Fruit fly (Drosophila melanogaster): ENCODE data around the gene Vha68-1.

Gene Vha68-1

DNA sequence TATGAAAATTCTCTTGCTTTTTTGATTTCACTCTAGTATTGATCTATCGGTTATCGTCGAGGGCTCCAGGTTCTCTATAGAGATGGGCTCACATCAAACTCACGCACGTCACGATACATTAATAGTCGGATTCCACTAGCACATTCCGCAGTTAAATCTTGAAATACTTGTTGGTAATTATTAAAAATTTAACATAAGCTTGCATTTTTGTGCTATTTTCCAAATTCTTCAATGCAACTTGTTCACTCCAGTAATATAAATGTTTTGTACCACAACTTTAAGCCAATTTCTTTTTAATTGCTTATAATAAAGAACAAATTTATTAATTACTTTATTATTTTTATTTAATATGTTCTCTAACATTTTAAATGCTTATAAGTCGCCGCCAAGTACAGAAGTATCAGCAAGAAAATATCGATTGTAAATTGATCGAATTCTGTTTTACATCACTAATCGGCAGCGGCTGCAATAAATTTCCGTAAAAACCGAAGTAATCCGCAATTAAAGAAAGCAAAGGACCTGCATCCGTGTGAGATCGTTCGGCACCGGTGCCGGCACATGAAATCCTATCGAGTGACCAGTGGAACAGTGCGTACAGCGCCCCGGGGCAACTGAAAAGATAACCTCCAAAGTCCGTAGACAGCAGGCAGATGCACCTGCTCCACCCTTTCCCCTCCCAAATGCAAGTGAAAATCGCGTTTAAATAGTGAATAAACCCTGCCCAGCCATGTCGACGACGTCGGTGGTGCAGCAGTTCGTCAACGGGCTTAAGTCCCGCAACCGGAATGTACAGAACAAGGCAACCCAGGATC lies at the start of gene Vha68-1, which contains the start of gene mTor (continued):
- TF ChIP-seq Blimp-1 (GFP tag; optimal IDR thresholded peaks at IDR 0.05) (peak; percentile 4), ss (GFP tag; optimal IDR thresholded peaks at IDR 0.05) (no peak), Eip93F (GFP tag; optimal IDR thresholded peaks at IDR 0.05) (no peak), pdm3 (GFP tag; optimal IDR thresholded peaks at IDR 0.05) (peak; percentile 81), CG1621 (tag; optimal IDR thresholded peaks at IDR 0.05) (peak; percentile 57), Lpt (GFP tag; optimal IDR thresholded peaks at IDR 0.05) (no peak), CG9139 (GFP tag; optimal IDR thresholded peaks at IDR 0.05) (no peak), CG8119 (GFP tag; IDR thresholded peaks at IDR 0.05) (no peak; the same call in 2 of the 3 replicates), CG3032 (tag; optimal IDR thresholded peaks at IDR 0.05) (peak; percentile 82)

DNA sequence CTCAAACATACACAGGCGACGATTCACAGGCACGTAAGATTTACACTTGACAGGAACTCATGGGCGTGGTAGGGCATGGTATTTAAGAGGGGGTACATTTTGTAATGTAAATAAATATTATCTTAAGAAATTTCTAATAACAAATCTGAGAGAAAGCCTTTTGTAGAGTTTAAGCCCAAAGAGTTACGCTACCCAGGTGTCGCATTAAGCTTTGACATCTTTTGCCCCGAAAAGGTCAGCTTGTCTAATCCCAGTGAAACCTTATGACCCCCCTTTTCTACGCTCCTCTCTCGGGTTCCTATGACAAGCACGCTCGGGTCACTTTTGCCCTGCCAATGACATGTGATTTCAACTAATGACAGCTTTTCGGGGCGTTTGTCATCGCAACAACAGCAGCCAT lies 45.2 kb upstream of the Vha68-1 start:
- TF ChIP-seq Eip78C (GFP tag) (peak; percentile 55), svp (GFP tag) (peak; percentile 56), CG11294 (GFP tag; IDR thresholded peaks at IDR 0.05) (no peak), CG6792 (GFP tag; optimal IDR thresholded peaks at IDR 0.05) (no peak), eg (GFP tag; IDR thresholded peaks at IDR 0.05) (no peak), Ets96B (tag; optimal IDR thresholded peaks at IDR 0.05) (peak; percentile 22), ss (GFP tag; optimal IDR thresholded peaks at IDR 0.05) (peak in 1 of 2 experiments; percentile 15)

DNA sequence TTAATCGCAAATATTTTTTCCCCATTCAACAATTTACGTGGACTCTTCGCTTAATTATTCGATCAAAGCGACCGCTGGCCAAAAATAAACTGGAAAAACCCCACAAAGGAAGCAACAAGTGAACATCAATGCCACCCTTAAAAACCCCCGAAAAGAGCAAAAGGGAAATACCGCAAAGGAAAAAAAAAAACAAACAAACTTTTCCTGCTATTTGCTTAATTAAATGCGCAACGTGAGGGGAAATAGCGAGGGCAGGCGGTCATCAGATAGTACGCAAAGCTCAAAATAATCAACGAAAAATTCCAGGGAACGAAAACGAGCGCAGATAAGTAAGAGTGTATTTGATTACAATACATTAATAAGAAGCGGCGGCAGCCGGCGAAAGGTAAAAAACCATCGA lies 42.0 kb upstream of the Vha68-1 start:
- TF ChIP-seq pdm3 (GFP tag; optimal IDR thresholded peaks at IDR 0.05) (no peak), svp (GFP tag) (peak; percentile 98)

DNA sequence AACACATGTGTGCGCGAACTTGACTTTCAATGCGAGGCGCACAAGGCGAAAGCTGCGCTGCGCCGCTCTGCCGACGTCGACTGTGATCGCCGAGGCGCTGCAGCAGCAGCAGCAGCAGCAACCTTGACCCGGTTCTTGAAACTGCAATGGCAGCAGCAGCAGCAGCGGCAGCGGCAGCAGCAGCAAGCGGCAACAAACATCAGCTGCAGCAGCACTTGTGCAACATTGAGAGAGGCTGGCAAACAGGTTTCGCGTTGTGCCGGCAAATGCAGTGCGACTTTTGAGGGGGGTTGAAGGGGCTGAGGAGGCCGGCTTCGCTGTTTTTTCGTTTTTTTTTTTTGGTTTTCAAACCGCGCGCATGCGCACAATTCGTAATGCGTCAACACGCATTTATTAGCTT lies 40.2 kb upstream of the Vha68-1 start:
- TF ChIP-seq eg (GFP tag; IDR thresholded peaks at IDR 0.05) (0 out of 3 replicates have a peak, but pooled peaks have one; percentile 20), fkh (GFP tag; optimal IDR thresholded peaks at IDR 0.05) (no peak), Blimp-1 (GFP tag; optimal IDR thresholded peaks at IDR 0.05) (peak; percentile 34), achi (GFP tag; optimal IDR thresholded peaks at IDR 0.05) (no peak), CG11294 (GFP tag; IDR thresholded peaks at IDR 0.05) (0 out of 2 replicates have a peak, but pooled peaks have one; percentile 15), Eip78C (GFP tag) (peak; percentile 63), ss (GFP tag; optimal IDR thresholded peaks at IDR 0.05) (peak in 1 of 2 experiments; percentile 36), dsx (GFP tag; optimal IDR thresholded peaks at IDR 0.05; ENCODE audit: poor library complexity, severe bottlenecking) (peak; percentile 69), CG6163 (GFP tag; IDR thresholded peaks at IDR 0.05) (peak; percentile 55; the same call in 2 of the 3 replicates), Eip75B (GFP tag; optimal IDR thresholded peaks at IDR 0.05) (peak; percentile 84), CG32006 (GFP tag; optimal IDR thresholded peaks at IDR 0.05) (peak; percentile 2)

DNA sequence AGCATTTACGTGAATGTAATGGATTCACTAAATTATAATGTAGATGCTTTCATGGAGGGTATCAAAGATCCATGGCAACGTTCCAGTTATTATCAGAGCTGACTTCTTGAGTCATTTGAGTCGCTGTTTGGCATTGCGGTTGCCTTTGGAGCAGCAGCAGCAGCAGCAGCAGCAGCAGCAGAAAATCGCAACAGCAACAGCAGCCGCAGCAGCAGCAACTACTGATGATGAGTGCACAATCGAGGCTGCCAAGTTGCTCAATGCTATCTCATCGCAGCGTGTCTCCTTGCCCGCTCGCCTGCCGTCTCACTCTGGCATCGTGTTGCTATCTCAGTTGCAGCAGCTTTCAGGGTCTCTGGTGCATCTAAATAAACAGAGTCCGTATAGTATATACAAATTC lies 38.5 kb upstream of the Vha68-1 start:
- peak; percentile 61 for TF ChIP-seq Eip78C (GFP tag)
- TF ChIP-seq CG8319 (GFP tag; optimal IDR thresholded peaks at IDR 0.05) = no peak

DNA sequence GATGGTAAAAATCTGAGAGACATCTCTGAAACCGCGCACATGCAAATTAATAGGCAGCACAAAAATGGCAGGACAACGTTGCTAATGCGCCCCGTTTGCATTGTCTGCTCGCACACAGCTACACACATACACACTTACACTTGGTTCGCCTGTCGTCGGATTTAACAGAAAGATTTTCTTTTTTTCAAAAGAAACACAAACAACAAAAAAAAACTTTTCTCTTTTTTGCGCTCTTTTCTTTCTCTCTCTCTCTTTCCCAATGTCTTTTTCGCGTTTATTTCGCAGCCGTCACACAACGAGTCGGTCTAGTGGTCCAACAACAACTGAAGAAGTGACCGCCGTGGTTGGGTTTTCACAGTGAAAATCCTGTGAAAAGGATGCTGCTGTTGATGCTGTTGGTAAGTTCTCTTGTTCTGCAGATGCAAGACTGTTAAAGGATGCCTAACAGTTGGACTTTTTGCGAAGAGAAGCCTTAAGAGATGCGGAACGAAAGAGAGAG lies 31.8 kb upstream of the Vha68-1 start:
- TF ChIP-seq Sox14 (GFP tag; optimal IDR thresholded peaks at IDR 0.05) (no peak), ss (GFP tag; optimal IDR thresholded peaks at IDR 0.05) (peak in 1 of 2 experiments; percentile 54), CG34406 (GFP tag; optimal IDR thresholded peaks at IDR 0.05) (no peak), CG8119 (GFP tag; IDR thresholded peaks at IDR 0.05) (0 out of 3 replicates have a peak, but pooled peaks have one; percentile 16), Eip78C (GFP tag) (no peak), salr (GFP tag; optimal IDR thresholded peaks at IDR 0.05) (no peak), eg (GFP tag; IDR thresholded peaks at IDR 0.05) (peak; percentile 44; the same call in 2 of the 3 replicates), Ets96B (tag; optimal IDR thresholded peaks at IDR 0.05) (peak; percentile 20), CG3032 (tag; optimal IDR thresholded peaks at IDR 0.05) (no peak), CG9139 (GFP tag; optimal IDR thresholded peaks at IDR 0.05) (peak; percentile 29)

DNA sequence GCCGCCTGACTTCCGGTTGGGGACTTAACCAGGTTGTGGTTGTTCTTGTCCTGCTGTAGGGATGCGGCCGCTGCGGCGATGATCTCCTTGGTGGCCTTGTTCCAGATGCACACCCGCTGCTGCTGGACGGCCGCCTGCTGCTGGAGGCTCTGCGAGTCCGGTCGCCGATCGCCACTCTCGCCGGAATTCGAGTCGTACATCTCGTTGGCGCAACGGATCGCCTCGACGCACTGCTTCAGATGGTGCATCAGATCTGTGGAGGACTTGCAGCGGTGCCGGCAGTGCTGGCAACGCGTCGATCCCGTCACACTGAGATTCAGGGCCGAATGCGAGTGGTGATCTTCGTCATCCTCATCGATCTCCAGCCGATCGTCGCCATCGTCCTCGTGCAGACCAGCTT lies 25.0 kb upstream of the Vha68-1 start:
- TF ChIP-seq Lpt (GFP tag; optimal IDR thresholded peaks at IDR 0.05) = no peak
- TF ChIP-seq Sox102F (GFP tag; optimal IDR thresholded peaks at IDR 0.05) = no peak
- no peak for TF ChIP-seq CG1621 (tag; optimal IDR thresholded peaks at IDR 0.05)
- no peak for TF ChIP-seq CG10669 (GFP tag; optimal IDR thresholded peaks at IDR 0.05)
- TF ChIP-seq eg (GFP tag; IDR thresholded peaks at IDR 0.05) = no peak
- no peak for TF ChIP-seq OdsH (GFP tag; optimal IDR thresholded peaks at IDR 0.05)
- no peak for TF ChIP-seq Sox14 (GFP tag; optimal IDR thresholded peaks at IDR 0.05)
- no peak for TF ChIP-seq CG32006 (GFP tag; optimal IDR thresholded peaks at IDR 0.05)
- no peak for TF ChIP-seq Eip78C (GFP tag)
- TF ChIP-seq CG11762 (GFP tag; optimal IDR thresholded peaks at IDR 0.05; ENCODE audit: insufficient read depth) = no peak
- no peak for TF ChIP-seq CG10631 (GFP tag; optimal IDR thresholded peaks at IDR 0.05)
- no peak for TF ChIP-seq CG3919 (GFP tag; optimal IDR thresholded peaks at IDR 0.05)
- no peak for TF ChIP-seq Ets21C (GFP tag; optimal IDR thresholded peaks at IDR 0.05)

Measured in whole organism, prepupa.